Worm (Caenorhabditis elegans) whole organism, L1 larva: ENCODE results near the gene W02F12.8.

Experiments
- ama-1 ChIP-seq: fragments of 150-350 bp; optimal IDR thresholded peaks from 2 replicates; lab custom pipeline; 2014
- egl-27 ChIP-seq, 2 experiments: fragments of 150-350 bp in 1 of 2; sonication (generic microtip); optimal IDR thresholded peaks; 3 replicates each; lab custom pipeline; 2017 to 2018; ENCODE audit warnings: missing biosample characterization in 2 of 2, missing genetic modification characterization in 2 of 2, missing genetic modification reagents in 2 of 2
- fkh-8 ChIP-seq: sonication (generic microtip); optimal IDR thresholded peaks from 2 replicates; lab custom pipeline; 2016; ENCODE audit warnings: mild to moderate bottlenecking, missing genetic modification characterization, missing compliant biosample characterization
- hlh-4 ChIP-seq: sonication (generic microtip); optimal IDR thresholded peaks from 2 replicates; lab custom pipeline; 2016; ENCODE audit warnings: mild to moderate bottlenecking, missing genetic modification characterization, missing compliant biosample characterization
- lsy-2 ChIP-seq, 2 experiments: fragments of 150-350 bp; optimal IDR thresholded peaks; 2 replicates each; lab custom pipeline; 2014; ENCODE audit warnings: missing biosample characterization in 2 of 2, missing genetic modification characterization in 2 of 2
- mdl-1 ChIP-seq, 2 experiments: fragments of 150-350 bp; optimal IDR thresholded peaks; 2 replicates each; lab custom pipeline; 2014 to 2017; ENCODE audit warnings: missing biosample characterization in 2 of 2, missing genetic modification characterization in 2 of 2, inconsistent platforms in 1 of 2
- nhr-237 ChIP-seq: fragments of 150-350 bp; optimal IDR thresholded peaks from 2 replicates; lab custom pipeline; 2014; ENCODE audit warnings: missing biosample characterization, missing genetic modification characterization
- pqm-1 ChIP-seq: sonication (generic microtip); optimal IDR thresholded peaks from 3 replicates; lab custom pipeline; 2017; ENCODE audit warnings: missing biosample characterization, missing genetic modification characterization
- rnt-1 ChIP-seq: sonication (generic microtip); optimal IDR thresholded peaks from 2 replicates; lab custom pipeline; 2016; ENCODE audit warnings: mild to moderate bottlenecking, missing genetic modification characterization, moderate library complexity, missing compliant biosample characterization
- snpc-4 ChIP-seq: fragments of 150-350 bp; optimal IDR thresholded peaks from 2 replicates; lab custom pipeline; 2014; ENCODE audit warnings: missing biosample characterization, missing genetic modification characterization
- sox-4 ChIP-seq: sonication (generic microtip); optimal IDR thresholded peaks from 2 replicates; lab custom pipeline; 2016; ENCODE audit warnings: missing genetic modification characterization, missing compliant biosample characterization
- unc-130 ChIP-seq: fragments of 150-350 bp; optimal IDR thresholded peaks from 2 replicates; lab custom pipeline; 2017; ENCODE audit warnings: missing biosample characterization, missing genetic modification characterization, inconsistent platforms
- unc-62 ChIP-seq: fragments of 150-350 bp; optimal IDR thresholded peaks from 2 replicates; lab custom pipeline; 2014; ENCODE audit warnings: missing biosample characterization, missing genetic modification reagents, missing genetic modification characterization

DNA sequence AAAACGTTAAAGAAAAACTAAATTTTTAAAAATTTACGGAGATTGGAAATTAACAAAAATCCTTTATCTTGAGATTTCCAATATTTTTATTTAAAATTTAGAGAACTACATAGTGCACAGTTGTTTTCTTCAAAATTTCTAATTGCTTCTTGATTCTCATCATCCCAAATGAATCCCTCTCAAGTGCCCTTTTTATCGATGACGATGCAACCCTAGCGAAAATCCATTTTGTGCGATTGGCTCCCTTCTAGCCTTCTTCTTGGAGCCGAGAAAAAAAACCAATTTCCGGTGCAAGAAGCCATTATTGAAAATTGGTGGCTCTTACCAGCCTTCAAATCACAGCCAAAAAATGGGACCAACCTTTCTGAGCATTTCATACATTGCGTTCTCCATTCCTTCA lies 32.1 kb downstream of the W02F12.8 start:
- TF ChIP-seq egl-27 (tag; optimal IDR thresholded peaks at IDR 0.05; lab: Kevin White, UChicago) (no peak), fkh-8 (tag; lab: Kevin White, UChicago) (no peak), pqm-1 (tag; lab: Kevin White, UChicago) (no peak), unc-130 (tag; lab: Kevin White, UChicago) (no peak), lsy-2 (tag; optimal IDR thresholded peaks at IDR 0.05; lab: Kevin White, UChicago) (no peak), hlh-4 (tag; lab: Kevin White, UChicago) (no peak), mdl-1 (tag; optimal IDR thresholded peaks at IDR 0.05; lab: Kevin White, UChicago) (no peak), rnt-1 (tag; lab: Kevin White, UChicago) (no peak), nhr-237 (tag; lab: Kevin White, UChicago) (no peak), snpc-4 (tag; lab: Kevin White, UChicago) (no peak), ama-1 (lab: Kevin White, UChicago) (no peak), unc-62 (GFP tag; lab: Kevin White, UChicago) (no peak), sox-4 (tag; lab: Kevin White, UChicago) (no peak)
